Worm (Caenorhabditis elegans) whole organism, L4 larva: Measurements from ENCODE around the gene C10G8.4.

ENCODE experiments used
- Y75B8A.6 ChIP-seq: fragments of 200-800 bp; sonication (Bioruptor generic); IDR thresholded peaks from 2 replicates; pipeline ENCODE4 v1.3.6; 2022; ENCODE audit warnings: missing genetic modification reagents, missing genetic modification characterization, missing compliant biosample characterization
- aly-2 ChIP-seq: sonication (generic microtip); optimal IDR thresholded peaks from 2 replicates; lab custom pipeline; 2018; ENCODE audit warnings: missing biosample characterization, missing genetic modification characterization
- dve-1 ChIP-seq: sonication (generic microtip); optimal IDR thresholded peaks from 2 replicates; lab custom pipeline; 2017; ENCODE audit warnings: antibody characterized with exemption, mild to moderate bottlenecking, missing genetic modification characterization, missing compliant biosample characterization; ENCODE audit not compliant: insufficient read depth
- lin-38 ChIP-seq: fragments of 200-800 bp; sonication (Bioruptor generic); IDR thresholded peaks from 2 replicates; pipeline ENCODE4 v1.3.6; 2022; ENCODE audit warnings: missing genetic modification reagents, missing genetic modification characterization, missing compliant biosample characterization
- mdt-29 ChIP-seq: fragments of 200-800 bp; sonication (Bioruptor generic); IDR thresholded peaks from 2 replicates; pipeline ENCODE4 v1.3.6; 2022; ENCODE audit warnings: missing genetic modification reagents, missing genetic modification characterization, missing compliant biosample characterization
- unc-130 ChIP-seq: sonication (generic microtip); optimal IDR thresholded peaks from 2 replicates; lab custom pipeline; 2016; ENCODE audit warnings: missing genetic modification reagents, missing genetic modification characterization, missing compliant biosample characterization
- zag-1 ChIP-seq: fragments of 150-350 bp; optimal IDR thresholded peaks from 2 replicates; lab custom pipeline; 2014; ENCODE audit warnings: missing biosample characterization, missing genetic modification characterization

DNA sequence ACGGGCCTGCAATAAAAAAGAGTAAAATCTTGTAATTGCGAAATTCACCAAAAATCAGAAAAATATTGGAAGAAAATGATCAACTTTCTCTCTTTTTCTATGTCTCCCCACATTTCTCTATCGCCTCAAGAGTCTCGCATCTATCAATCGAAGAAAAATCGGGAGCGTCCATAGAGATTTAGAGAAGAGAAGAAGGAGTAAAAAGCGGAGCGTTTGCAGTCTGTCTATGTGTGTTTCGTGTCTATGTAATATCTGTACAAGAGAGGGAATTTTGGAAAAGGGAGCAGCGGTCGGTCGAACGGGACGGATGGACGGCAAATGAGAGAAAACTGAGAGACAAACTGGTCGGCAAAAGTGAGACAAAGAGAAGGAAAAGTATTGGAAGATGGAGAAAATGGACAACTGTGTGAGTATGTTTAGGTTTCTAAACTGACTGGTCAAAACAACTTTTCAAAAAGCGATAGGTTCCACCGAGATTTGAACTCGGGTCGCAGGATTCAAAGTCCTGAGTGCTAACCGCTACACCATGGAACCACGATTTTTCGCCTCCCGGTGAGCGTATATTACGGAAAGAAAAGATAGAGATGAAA, 18.0 kb downstream of the C10G8.4 start:
- TF ChIP-seq mdt-29 (no peak), aly-2 (tag; lab: Kevin White, UChicago) (no peak), unc-130 (GFP tag; lab: Kevin White, UChicago) (no peak), zag-1 (tag; lab: Kevin White, UChicago) (no peak), dve-1 (tag; lab: Kevin White, UChicago) (peak; percentile 55), Y75B8A.6 (GFP tag; lab: Robert Waterston, UW) (no peak), lin-38 (GFP tag; lab: Robert Waterston, UW) (no peak)
